Worm (Caenorhabditis elegans): ENCODE results near the gene nhr-10.

The nhr-10 gene

ce11 chrIII:7153747-7154238 lies 38.6 kb upstream of the nhr-10 start, which contains the start of gene ogt-1:
Gene ogt-1 (minus strand): TSS chrIII:7153797.
- TF ChIP-seq ztf-26 (tag; optimal IDR thresholded peaks at IDR 0.05): peak; percentile 59
- TF ChIP-seq dox-1 (GFP tag; IDR thresholded peaks at IDR 0.05): peak; percentile 65
- no peak for TF ChIP-seq lin-26 (GFP tag; IDR thresholded peaks at IDR 0.05)
- peak; percentile 69 for TF ChIP-seq ekl-4 (GFP tag; IDR thresholded peaks at IDR 0.05)
- no peak for TF ChIP-seq hmg-20 (GFP tag; IDR thresholded peaks at IDR 0.05)
- peak; percentile 43 for TF ChIP-seq mcd-1 (GFP tag; IDR thresholded peaks at IDR 0.05)
- TF ChIP-seq T26A5.8 (tag; optimal IDR thresholded peaks at IDR 0.05): no peak
- peak; percentile 32 for TF ChIP-seq gei-17 (GFP tag; optimal IDR thresholded peaks at IDR 0.05)
- 0 out of 2 replicates have a peak, but pooled peaks have one; percentile 38 for TF ChIP-seq B0336.3 (GFP tag; IDR thresholded peaks at IDR 0.05)
- 0 out of 2 replicates have a peak, but pooled peaks have one; percentile 48 for TF ChIP-seq Y53G8AR.9 (GFP tag; conservative IDR thresholded peaks at IDR 0.05)
- no peak for TF ChIP-seq him-1 (tag; optimal IDR thresholded peaks at IDR 0.05)
- peak; percentile 89 for TF ChIP-seq hmg-1.2 (GFP tag; IDR thresholded peaks at IDR 0.05)
- peak; percentile 4 for TF ChIP-seq repo-1 (tag; optimal IDR thresholded peaks at IDR 0.05)
- TF ChIP-seq atf-7 (tag; optimal IDR thresholded peaks at IDR 0.05): peak; percentile 75
- no peak for TF ChIP-seq mes-4 (tag; optimal IDR thresholded peaks at IDR 0.05)
- TF ChIP-seq snpc-3.4 (tag; optimal IDR thresholded peaks at IDR 0.05): peak; percentile 64
- TF ChIP-seq K11D2.4 (GFP tag; IDR thresholded peaks at IDR 0.05): peak; percentile 58; the same call in 1 of the 2 replicates
- TF ChIP-seq lin-40 (tag; optimal IDR thresholded peaks at IDR 0.05): peak; percentile 84
- TF ChIP-seq lin-35 (GFP tag; optimal IDR thresholded peaks at IDR 0.05): peak in 1 of 3 experiments; percentile 71
- TF ChIP-seq snpc-4 (GFP tag; optimal IDR thresholded peaks at IDR 0.05): no peak
- TF ChIP-seq snpc-4 (tag; optimal IDR thresholded peaks at IDR 0.05): peak in 2 of 4 experiments; percentile 56 to 69
- TF ChIP-seq nhr-80 (tag; optimal IDR thresholded peaks at IDR 0.05): peak; percentile 4
- TF ChIP-seq athp-1 (tag; optimal IDR thresholded peaks at IDR 0.05): peak; percentile 13
- peak; percentile 25 for TF ChIP-seq chd-7 (tag; optimal IDR thresholded peaks at IDR 0.05)
- peak; percentile 76 for TF ChIP-seq ceh-27 (GFP tag; optimal IDR thresholded peaks at IDR 0.05)
- TF ChIP-seq D2030.7 (GFP tag; IDR thresholded peaks at IDR 0.05): no peak
- TF ChIP-seq attf-5 (GFP tag; optimal IDR thresholded peaks at IDR 0.05): peak; percentile 44
- no peak; the same call in 1 of the 2 replicates for TF ChIP-seq egrh-3 (GFP tag; IDR thresholded peaks at IDR 0.05)
- TF ChIP-seq madf-8 (GFP tag; conservative IDR thresholded peaks at IDR 0.05): no peak
- TF ChIP-seq F57A8.1 (GFP tag; optimal IDR thresholded peaks at IDR 0.05): no peak
- TF ChIP-seq pbrm-1 (GFP tag; IDR thresholded peaks at IDR 0.05): peak; percentile 42; the same call in 1 of the 2 replicates
- TF ChIP-seq cebp-1 (GFP tag; IDR thresholded peaks at IDR 0.05): no peak
- TF ChIP-seq cebp-1 (tag; optimal IDR thresholded peaks at IDR 0.05): peak; percentile 67
- TF ChIP-seq mxl-1 (tag; optimal IDR thresholded peaks at IDR 0.05): no peak
- TF ChIP-seq nhr-120 (GFP tag; IDR thresholded peaks at IDR 0.05): no peak
- no peak for TF ChIP-seq lag-1 (GFP tag; IDR thresholded peaks at IDR 0.05)
- peak; percentile 52 for TF ChIP-seq tbp1 (GFP tag; optimal IDR thresholded peaks at IDR 0.05)
- peak; percentile 15 for TF ChIP-seq die-1 (tag; optimal IDR thresholded peaks at IDR 0.05)
- no peak for TF ChIP-seq unc-130 (GFP tag; optimal IDR thresholded peaks at IDR 0.05)
- TF ChIP-seq snpc-1.3 (tag; optimal IDR thresholded peaks at IDR 0.05; ENCODE audit: insufficient read depth): no peak
- TF ChIP-seq unc-62 (GFP tag; optimal IDR thresholded peaks at IDR 0.05): peak; percentile 28
- no peak for TF ChIP-seq F57C9.4 (tag; optimal IDR thresholded peaks at IDR 0.05)
- peak; percentile 55 for TF ChIP-seq lin-54 (GFP tag; optimal IDR thresholded peaks at IDR 0.05)
- no peak for TF ChIP-seq rpc-1 (optimal IDR thresholded peaks at IDR 0.05)
- no peak for TF ChIP-seq rpc-1 (tag; optimal IDR thresholded peaks at IDR 0.05)
- peak; percentile 63 for TF ChIP-seq K12H6.12 (tag; optimal IDR thresholded peaks at IDR 0.05)
- TF ChIP-seq madf-3 (GFP tag; IDR thresholded peaks at IDR 0.05): no peak
- no peak for TF ChIP-seq ztf-28 (GFP tag; IDR thresholded peaks at IDR 0.05)
- TF ChIP-seq B0035.1 (tag; optimal IDR thresholded peaks at IDR 0.05): no peak
- 0 out of 2 replicates have a peak, but pooled peaks have one; percentile 6 for TF ChIP-seq hsf-1 (GFP tag; IDR thresholded peaks at IDR 0.05)

Measured in whole organism, young adult.